Worm (Caenorhabditis elegans): ENCODE measurements around the gene M142.5.

M142.5 gene

DNA sequence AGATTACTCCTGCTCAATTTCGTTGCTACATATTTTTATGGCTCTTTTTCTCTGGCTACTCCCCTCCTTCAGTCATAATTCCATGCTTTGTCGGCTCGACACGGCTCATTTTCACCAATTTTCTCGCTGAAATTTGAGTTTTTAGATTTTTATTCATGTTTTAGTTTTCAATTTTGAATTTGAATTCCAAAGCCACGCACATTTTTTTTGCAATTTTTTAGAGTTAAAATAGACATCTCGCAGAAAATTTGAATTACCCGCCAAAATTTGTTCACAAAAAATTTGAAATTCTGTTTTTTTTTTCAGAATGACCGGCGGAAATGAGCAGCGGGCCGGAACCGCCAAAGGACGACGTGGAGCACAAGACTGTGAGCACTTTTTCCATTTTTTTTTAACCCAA, 28.7 kb upstream of the M142.5 start, which contains the start of gene unc-119:
TSS of gene unc-119 (plus strand) at position 301 of the 400 bp plus-strand sequence.
- TF ChIP-seq sma-3 (GFP tag; optimal IDR thresholded peaks at IDR 0.05) (no peak), C34F6.9 (tag; optimal IDR thresholded peaks at IDR 0.05) (no peak), ama-1 (optimal IDR thresholded peaks at IDR 0.05) (no peak), ceh-16 (tag; optimal IDR thresholded peaks at IDR 0.05) (no peak), egl-27 (tag; optimal IDR thresholded peaks at IDR 0.05) (no peak), nhr-129 (tag; optimal IDR thresholded peaks at IDR 0.05) (no peak), nhr-21 (tag; optimal IDR thresholded peaks at IDR 0.05) (no peak), Y55F3AM.14 (GFP tag; optimal IDR thresholded peaks at IDR 0.05) (no peak), lin-11 (tag; optimal IDR thresholded peaks at IDR 0.05) (no peak), lin-13 (GFP tag; optimal IDR thresholded peaks at IDR 0.05) (no peak), nhr-11 (tag; optimal IDR thresholded peaks at IDR 0.05) (no peak), zag-1 (tag; optimal IDR thresholded peaks at IDR 0.05) (no peak), unc-39 (tag; optimal IDR thresholded peaks at IDR 0.05) (no peak), gmeb-1 (tag; optimal IDR thresholded peaks at IDR 0.05) (no peak), elt-3 (tag; optimal IDR thresholded peaks at IDR 0.05) (no peak), dmd-4 (tag; optimal IDR thresholded peaks at IDR 0.05) (no peak), sma-9 (GFP tag; optimal IDR thresholded peaks at IDR 0.05) (no peak), sma-9 (tag; optimal IDR thresholded peaks at IDR 0.05) (no peak), sem-4 (tag; optimal IDR thresholded peaks at IDR 0.05) (no peak), ZK546.5 (tag; optimal IDR thresholded peaks at IDR 0.05) (no peak)

DNA sequence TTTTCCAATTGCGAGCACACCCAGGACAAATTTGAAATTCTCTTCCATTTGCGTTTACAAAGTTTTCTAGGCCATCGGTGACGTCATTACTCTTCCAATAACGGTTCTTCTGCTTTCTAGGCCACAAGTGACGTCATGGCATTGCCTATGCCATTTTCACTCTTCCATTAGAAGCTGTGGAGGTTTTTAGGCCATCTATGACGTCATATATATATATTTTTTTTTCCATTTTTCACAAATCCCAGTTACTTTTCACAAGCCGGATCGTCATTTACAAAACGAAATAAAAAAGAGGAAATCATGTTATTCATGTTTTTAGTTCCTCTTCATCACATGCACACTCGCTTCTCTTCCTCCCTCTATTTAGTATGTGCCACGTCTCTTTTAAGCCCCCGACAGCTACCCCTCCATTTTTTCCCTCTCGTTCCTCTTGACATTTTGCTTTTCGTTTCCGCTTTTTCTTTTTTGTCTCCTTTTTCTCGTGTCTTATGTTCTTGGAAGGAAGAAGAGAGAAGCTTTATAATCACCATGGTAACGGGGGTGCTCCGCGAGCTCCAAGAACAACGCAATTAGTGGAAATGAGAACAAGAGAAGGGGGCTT, 27.9 kb upstream of the M142.5 start:
- no peak for TF ChIP-seq nhr-12 (tag; optimal IDR thresholded peaks at IDR 0.05)
- TF ChIP-seq nhr-21 (tag; optimal IDR thresholded peaks at IDR 0.05) = peak; percentile 19
- TF ChIP-seq unc-55 (GFP tag; optimal IDR thresholded peaks at IDR 0.05) = peak; percentile 26
- TF ChIP-seq mab-5 (tag; optimal IDR thresholded peaks at IDR 0.05) = no peak
- no peak for TF ChIP-seq gmeb-1 (tag; optimal IDR thresholded peaks at IDR 0.05)
- TF ChIP-seq lin-11 (tag; optimal IDR thresholded peaks at IDR 0.05) = peak; percentile 20
- peak; percentile 44 for TF ChIP-seq zag-1 (tag; optimal IDR thresholded peaks at IDR 0.05)
- TF ChIP-seq sem-4 (tag; optimal IDR thresholded peaks at IDR 0.05) = no peak
- TF ChIP-seq ZK546.5 (tag; optimal IDR thresholded peaks at IDR 0.05) = no peak
- TF ChIP-seq sma-9 (GFP tag; optimal IDR thresholded peaks at IDR 0.05) = no peak
- no peak for TF ChIP-seq sma-9 (tag; optimal IDR thresholded peaks at IDR 0.05)
- TF ChIP-seq crh-2 (tag; optimal IDR thresholded peaks at IDR 0.05) = peak; percentile 75
- peak; percentile 31 for TF ChIP-seq nhr-6 (tag; optimal IDR thresholded peaks at IDR 0.05)
- no peak for TF ChIP-seq elt-1 (tag; optimal IDR thresholded peaks at IDR 0.05)
- TF ChIP-seq peb-1 (tag; optimal IDR thresholded peaks at IDR 0.05) = no peak
- TF ChIP-seq C34F6.9 (tag; optimal IDR thresholded peaks at IDR 0.05) = peak; percentile 65
- peak in 1 of 2 experiments; percentile 52 for TF ChIP-seq lsy-2 (tag; optimal IDR thresholded peaks at IDR 0.05)
- no peak for TF ChIP-seq dmd-4 (tag; optimal IDR thresholded peaks at IDR 0.05)
- TF ChIP-seq mdl-1 (tag; optimal IDR thresholded peaks at IDR 0.05) = peak in 1 of 2 experiments; percentile 12
- no peak for TF ChIP-seq nhr-129 (tag; optimal IDR thresholded peaks at IDR 0.05)
- no peak for TF ChIP-seq ztf-11 (tag; optimal IDR thresholded peaks at IDR 0.05)
- TF ChIP-seq nhr-11 (tag; optimal IDR thresholded peaks at IDR 0.05) = no peak
- TF ChIP-seq unc-39 (tag; optimal IDR thresholded peaks at IDR 0.05) = no peak
- TF ChIP-seq nhr-23 (tag; optimal IDR thresholded peaks at IDR 0.05) = no peak
- TF ChIP-seq ztf-4 (tag; optimal IDR thresholded peaks at IDR 0.05) = no peak

DNA sequence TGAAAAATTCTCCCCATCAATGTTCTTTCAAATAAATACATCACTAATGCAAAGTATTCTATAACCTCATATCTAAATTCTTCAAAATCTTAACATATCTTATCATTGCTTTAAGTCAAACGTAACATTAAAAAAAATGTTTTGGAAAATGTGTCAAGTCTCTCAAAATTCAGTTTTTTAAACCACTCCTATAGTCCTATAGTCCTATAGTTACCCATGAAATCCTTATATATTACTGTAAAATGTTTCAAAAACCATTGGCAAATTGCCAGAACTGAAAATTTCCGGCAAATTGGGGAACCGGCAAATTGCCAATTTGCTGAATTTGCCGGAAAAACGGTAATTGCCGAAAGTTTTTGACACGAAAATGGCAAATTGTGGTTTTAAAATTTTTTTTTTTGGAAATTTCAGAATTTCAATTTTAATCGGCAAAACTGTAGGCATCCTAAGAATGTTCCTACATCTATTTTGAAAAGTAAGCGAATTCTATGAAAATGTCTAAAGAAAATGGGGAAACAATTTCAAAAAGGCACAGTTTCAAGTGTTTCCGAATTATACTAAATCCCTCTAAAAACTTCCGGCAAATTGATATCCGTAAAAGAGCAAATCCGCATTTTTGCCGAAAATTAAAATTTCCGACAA, 26.6 kb upstream of the M142.5 start:
- TF ChIP-seq gmeb-1 (tag; optimal IDR thresholded peaks at IDR 0.05) = peak; percentile 13
- peak; percentile 97 for TF ChIP-seq nhr-25 (tag; optimal IDR thresholded peaks at IDR 0.05)
- TF ChIP-seq R02D3.7 (tag; optimal IDR thresholded peaks at IDR 0.05) = no peak

DNA sequence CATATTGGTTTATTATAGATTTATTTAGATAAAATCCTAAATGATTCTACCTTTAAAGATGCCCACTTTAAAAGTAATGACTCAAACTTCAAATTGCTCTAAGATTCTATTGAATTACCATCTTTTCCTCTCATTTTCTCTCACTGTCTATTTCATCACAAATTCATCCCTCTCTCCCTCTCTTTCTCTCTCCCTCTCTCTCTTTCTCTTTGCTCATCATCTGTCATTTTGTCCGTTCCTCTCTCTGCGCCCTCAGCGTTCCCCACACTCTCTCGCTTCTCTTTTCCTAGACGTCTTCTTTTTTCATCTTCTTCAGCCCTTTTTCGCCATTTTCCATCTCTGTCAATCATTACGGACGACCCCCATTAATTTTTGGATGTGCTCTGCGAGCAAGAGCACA, 25.9 kb upstream of the M142.5 start:
- TF ChIP-seq skn-1 (tag; optimal IDR thresholded peaks at IDR 0.05) (no peak), ztf-4 (tag; optimal IDR thresholded peaks at IDR 0.05) (no peak), C34F6.9 (tag; optimal IDR thresholded peaks at IDR 0.05) (peak; percentile 76), sem-4 (tag; optimal IDR thresholded peaks at IDR 0.05) (peak; percentile 34), lin-13 (GFP tag; optimal IDR thresholded peaks at IDR 0.05) (peak; percentile 26), F13H6.1 (tag; optimal IDR thresholded peaks at IDR 0.05) (peak; percentile 48), lsy-2 (tag; optimal IDR thresholded peaks at IDR 0.05) (peak in 1 of 2 experiments; percentile 50), alr-1 (tag; optimal IDR thresholded peaks at IDR 0.05) (no peak), gmeb-1 (tag; optimal IDR thresholded peaks at IDR 0.05) (peak; percentile 91), ceh-82 (tag; optimal IDR thresholded peaks at IDR 0.05) (peak; percentile 54), blmp-1 (tag; optimal IDR thresholded peaks at IDR 0.05; ENCODE audit: insufficient read depth) (peak; percentile 35), unc-55 (GFP tag; optimal IDR thresholded peaks at IDR 0.05) (peak; percentile 70), mab-5 (tag; optimal IDR thresholded peaks at IDR 0.05) (peak; percentile 64), nhr-25 (tag; optimal IDR thresholded peaks at IDR 0.05) (peak; percentile 97), crh-2 (tag; optimal IDR thresholded peaks at IDR 0.05) (peak; percentile 1), sma-9 (GFP tag; optimal IDR thresholded peaks at IDR 0.05) (peak; percentile 53), sma-9 (tag; optimal IDR thresholded peaks at IDR 0.05) (no peak), nhr-6 (tag; optimal IDR thresholded peaks at IDR 0.05) (peak; percentile 46), aly-2 (tag; optimal IDR thresholded peaks at IDR 0.05) (no peak), nhr-129 (tag; optimal IDR thresholded peaks at IDR 0.05) (peak; percentile 23)

Data from whole organism, L2 larva.